Worm (Caenorhabditis elegans) whole organism, early embryonic: ENCODE data around the gene F14D7.18.

Experiments
- B0310.2 ChIP-seq: sonication (generic microtip); optimal IDR thresholded peaks from 2 replicates; lab custom pipeline; 2016; ENCODE audit warnings: mild to moderate bottlenecking, missing genetic modification characterization, missing compliant biosample characterization
- F13C5.2 ChIP-seq: sonication (generic microtip); optimal IDR thresholded peaks from 2 replicates; lab custom pipeline; 2017; ENCODE audit warnings: mild to moderate bottlenecking, missing genetic modification characterization, inconsistent platforms, missing compliant biosample characterization
- aly-1 ChIP-seq: sonication (generic microtip); optimal IDR thresholded peaks from 2 replicates; lab custom pipeline; 2016; ENCODE audit warnings: missing genetic modification characterization, missing compliant biosample characterization
- ama-1 ChIP-seq: fragments of 150-350 bp; optimal IDR thresholded peaks from 2 replicates; lab custom pipeline; 2014
- ceh-13 ChIP-seq: fragments of 200-800 bp; sonication (Bioruptor generic); optimal IDR thresholded peaks from 2 replicates; lab custom pipeline; 2018; ENCODE audit warnings: mild to moderate bottlenecking, missing genetic modification characterization, missing compliant biosample characterization
- ceh-36 ChIP-seq: sonication (generic microtip); optimal IDR thresholded peaks from 2 replicates; lab custom pipeline; 2016; ENCODE audit warnings: missing genetic modification characterization, inconsistent platforms, missing compliant biosample characterization
- ets-7 ChIP-seq: sonication (generic microtip); optimal IDR thresholded peaks from 2 replicates; lab custom pipeline; 2016; ENCODE audit warnings: missing genotype, missing genetic modification characterization, missing compliant biosample characterization
- flt-1 ChIP-seq: fragments of 200-800 bp; sonication (Bioruptor generic); IDR thresholded peaks from 2 replicates; pipeline ENCODE4 v1.3.6; 2022; ENCODE audit warnings: missing genetic modification characterization, missing compliant biosample characterization
- hmbx-1 ChIP-seq: sonication (generic microtip); optimal IDR thresholded peaks from 2 replicates; lab custom pipeline; 2016; ENCODE audit warnings: mild to moderate bottlenecking, missing genetic modification characterization, missing compliant biosample characterization
- hmg-4 ChIP-seq: fragments of 200-800 bp; sonication (Bioruptor generic); optimal IDR thresholded peaks from 2 replicates; lab custom pipeline; 2018; ENCODE audit warnings: mild to moderate bottlenecking, missing genetic modification characterization, missing compliant biosample characterization
- hnd-1 ChIP-seq: sonication (generic microtip); optimal IDR thresholded peaks from 2 replicates; lab custom pipeline; 2016; ENCODE audit warnings: missing genetic modification characterization, missing compliant biosample characterization
- pes-1 ChIP-seq: fragments of 200-800 bp; sonication (Bioruptor generic); IDR thresholded peaks from 2 replicates; pipeline ENCODE4 v1.3.6; 2022; ENCODE audit warnings: missing genetic modification reagents, missing genetic modification characterization, missing compliant biosample characterization
- scrt-1 ChIP-seq: fragments of 200-800 bp; sonication (Bioruptor generic); IDR thresholded peaks from 2 replicates; pipeline ENCODE4 v1.3.6; 2022; ENCODE audit warnings: missing genetic modification characterization, missing compliant biosample characterization
- sea-1 ChIP-seq: fragments of 200-800 bp; sonication (Bioruptor generic); conservative IDR thresholded peaks from 2 replicates; pipeline ENCODE4 v1.3.6; 2022; ENCODE audit warnings: missing genetic modification characterization, missing compliant biosample characterization
- tbx-11 ChIP-seq: fragments of 200-800 bp; sonication (Bioruptor generic); IDR thresholded peaks from 2 replicates; pipeline ENCODE4 v1.3.6; 2022; ENCODE audit warnings: missing genetic modification characterization, missing compliant biosample characterization
- tbx-37 ChIP-seq: fragments of 200-800 bp; sonication (Bioruptor generic); conservative IDR thresholded peaks from 2 replicates; pipeline ENCODE4 v1.3.6; 2022; ENCODE audit warnings: missing genetic modification reagents, missing genetic modification characterization, missing compliant biosample characterization
- tra-4 ChIP-seq: sonication (generic microtip); optimal IDR thresholded peaks from 2 replicates; lab custom pipeline; 2017; ENCODE audit warnings: missing genetic modification characterization, missing compliant biosample characterization

F14D7.18 gene

DNA sequence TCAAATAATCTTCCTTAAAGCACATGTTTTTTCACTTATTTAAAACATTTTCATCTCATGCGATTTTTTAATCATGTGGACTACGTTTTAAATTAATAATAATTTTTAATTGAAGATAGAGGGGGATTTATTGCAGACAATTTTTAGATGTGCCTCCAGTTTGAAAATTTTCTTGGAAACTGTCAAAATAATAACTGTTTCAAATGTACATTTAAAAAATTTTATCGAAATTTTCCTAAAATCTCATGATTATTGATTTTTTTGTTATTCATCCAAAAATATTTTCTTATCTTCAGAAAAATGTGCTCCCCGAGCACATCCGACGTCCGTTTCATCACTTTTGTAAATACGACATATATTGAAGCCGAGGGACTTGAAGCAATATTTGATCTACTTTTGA lies 33.7 kb downstream of the F14D7.18 start, which contains the start of gene sre-8:
Gene sre-8 (plus strand): TSS at position 301 of the 400 bp plus-strand sequence.
- TF ChIP-seq ets-7 (tag; lab: Kevin White, UChicago) (no peak), ceh-36 (no peak), tbx-37 (GFP tag; lab: Robert Waterston, UW) (no peak), flt-1 (no peak), ceh-13 (GFP tag; lab: Kevin White, UChicago) (no peak), B0310.2 (no peak), sea-1 (GFP tag; lab: Robert Waterston, UW) (no peak), hnd-1 (no peak), ama-1 (no peak), scrt-1 (GFP tag; lab: Robert Waterston, UW) (no peak), pes-1 (GFP tag; lab: Robert Waterston, UW) (no peak), hmbx-1 (tag; lab: Kevin White, UChicago) (no peak), aly-1 (tag; lab: Kevin White, UChicago) (no peak), tra-4 (no peak), hmg-4 (GFP tag; lab: Kevin White, UChicago) (no peak), F13C5.2 (tag; lab: Kevin White, UChicago) (no peak), tbx-11 (GFP tag; lab: Robert Waterston, UW) (no peak)

ce11 chrV:14254221-14254620 lies 36.3 kb downstream of the F14D7.18 start, which contains the start of gene K02E11.7:
K02E11.7 (minus strand) TSS chrV:14254321.
- TF ChIP-seq pes-1 (GFP tag; lab: Robert Waterston, UW) (no peak), ceh-13 (GFP tag; lab: Kevin White, UChicago) (no peak), aly-1 (tag; lab: Kevin White, UChicago) (no peak), tra-4 (no peak), ceh-36 (no peak), flt-1 (no peak), tbx-11 (GFP tag; lab: Robert Waterston, UW) (no peak), B0310.2 (no peak), hnd-1 (no peak), F13C5.2 (tag; lab: Kevin White, UChicago) (no peak), ets-7 (tag; lab: Kevin White, UChicago) (no peak), sea-1 (GFP tag; lab: Robert Waterston, UW) (no peak), hmbx-1 (tag; lab: Kevin White, UChicago) (no peak), hmg-4 (GFP tag; lab: Kevin White, UChicago) (no peak), tbx-37 (GFP tag; lab: Robert Waterston, UW) (no peak), ama-1 (no peak), scrt-1 (GFP tag; lab: Robert Waterston, UW) (no peak)

ce11 chrV:14252025-14252424 lies 38.5 kb downstream of the F14D7.18 start, which contains the start of gene K02E11.5:
K02E11.5 (plus strand) TSS chrV:14252325.
- TF ChIP-seq ama-1 (no peak), tbx-37 (GFP tag; lab: Robert Waterston, UW) (no peak), hnd-1 (no peak), F13C5.2 (tag; lab: Kevin White, UChicago) (no peak), aly-1 (tag; lab: Kevin White, UChicago) (no peak), hmg-4 (GFP tag; lab: Kevin White, UChicago) (no peak), scrt-1 (GFP tag; lab: Robert Waterston, UW) (no peak), tbx-11 (GFP tag; lab: Robert Waterston, UW) (no peak), pes-1 (GFP tag; lab: Robert Waterston, UW) (no peak), ceh-36 (no peak), B0310.2 (no peak), flt-1 (no peak), sea-1 (GFP tag; lab: Robert Waterston, UW) (no peak), ets-7 (tag; lab: Kevin White, UChicago) (no peak), tra-4 (no peak), hmbx-1 (tag; lab: Kevin White, UChicago) (no peak), ceh-13 (GFP tag; lab: Kevin White, UChicago) (no peak)

- TF ChIP-seq hnd-1 (no peak), ets-7 (tag; lab: Kevin White, UChicago) (no peak), tbx-11 (GFP tag; lab: Robert Waterston, UW) (no peak), ceh-13 (GFP tag; lab: Kevin White, UChicago) (no peak), F13C5.2 (tag; lab: Kevin White, UChicago) (no peak), sea-1 (GFP tag; lab: Robert Waterston, UW) (no peak), flt-1 (no peak), scrt-1 (GFP tag; lab: Robert Waterston, UW) (no peak), hmbx-1 (tag; lab: Kevin White, UChicago) (no peak), pes-1 (GFP tag; lab: Robert Waterston, UW) (no peak), ceh-36 (no peak), B0310.2 (no peak), tbx-37 (GFP tag; lab: Robert Waterston, UW) (no peak), tra-4 (no peak), aly-1 (tag; lab: Kevin White, UChicago) (no peak), hmg-4 (GFP tag; lab: Kevin White, UChicago) (no peak), ama-1 (no peak)
These were observed 41.9 kb downstream of the F14D7.18 start, which contains the start of gene K02E11.6 for ce11 chrV:14248654-14249053. K02E11.6 (plus strand) TSS chrV:14248802.

- TF ChIP-seq ama-1: no peak
- TF ChIP-seq scrt-1 (GFP tag; lab: Robert Waterston, UW): no peak
- TF ChIP-seq hmg-4 (GFP tag; lab: Kevin White, UChicago): no peak
- TF ChIP-seq F13C5.2 (tag; lab: Kevin White, UChicago): no peak
- TF ChIP-seq tra-4: no peak
- TF ChIP-seq ceh-36: no peak
- TF ChIP-seq ceh-13 (GFP tag; lab: Kevin White, UChicago): no peak
- TF ChIP-seq sea-1 (GFP tag; lab: Robert Waterston, UW): no peak
- no peak for TF ChIP-seq hnd-1
These were observed 42.5 kb downstream of the F14D7.18 start, which contains the start of gene K02E11.4 for ce11 chrV:14248025-14248424. K02E11.4 (minus strand) TSS chrV:14248125.

- TF ChIP-seq hnd-1: no peak
These were observed 43.8 kb downstream of the F14D7.18 start, which contains the start of gene K02E11.3 for ce11 chrV:14246761-14247160. K02E11.3 (minus strand) TSS chrV:14246861.

DNA sequence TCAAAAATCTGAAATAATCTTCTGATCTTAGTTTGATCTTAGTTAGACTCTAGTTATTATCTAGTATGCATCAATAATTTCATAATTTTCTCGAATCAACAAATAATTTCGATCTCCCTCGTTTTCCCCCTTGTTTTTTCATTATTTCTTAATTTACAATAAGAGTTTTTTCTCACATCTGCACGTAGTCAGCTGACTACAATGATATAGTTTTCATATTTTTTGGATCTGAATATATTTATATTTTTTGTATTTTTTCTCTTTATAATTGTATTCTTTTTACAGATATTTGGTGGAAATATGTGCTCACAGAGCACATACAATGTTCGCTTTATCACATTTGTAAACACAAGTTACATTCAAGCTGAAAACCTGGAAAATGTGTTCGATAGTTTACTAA lies 46.6 kb downstream of the F14D7.18 start, which contains the start of gene sre-7:
Gene sre-7 (plus strand): TSS at position 301 of the 400 bp plus-strand sequence.
- TF ChIP-seq scrt-1 (GFP tag; lab: Robert Waterston, UW): no peak
- no peak for TF ChIP-seq tbx-11 (GFP tag; lab: Robert Waterston, UW)
- TF ChIP-seq aly-1 (tag; lab: Kevin White, UChicago): no peak
- TF ChIP-seq sea-1 (GFP tag; lab: Robert Waterston, UW): no peak
- no peak for TF ChIP-seq tbx-37 (GFP tag; lab: Robert Waterston, UW)
- no peak for TF ChIP-seq flt-1
